Worm (Caenorhabditis elegans) whole organism, young adult: ENCODE results near the gene ztf-29.
A peak's percentile ranks its signal among the peaks of the same experiment; 100 is the strongest.

Source experiments
- B0261.1 ChIP-seq: sonication (generic microtip); optimal IDR thresholded peaks from 2 replicates; lab custom pipeline; 2016; ENCODE audit warnings: mild to moderate bottlenecking, missing genetic modification characterization, moderate library complexity, missing compliant biosample characterization
- C06A6.2 ChIP-seq: fragments of 200-800 bp; sonication (Bioruptor generic); conservative IDR thresholded peaks from 2 replicates; pipeline ENCODE4 v1.3.6; 2022; ENCODE audit warnings: missing genetic modification characterization, missing compliant biosample characterization
- D2030.7 ChIP-seq: fragments of 200-800 bp; sonication (Bioruptor generic); IDR thresholded peaks from 2 replicates; pipeline ENCODE4 v1.3.6; 2022; ENCODE audit warnings: missing genetic modification reagents, missing genetic modification characterization, missing compliant biosample characterization
- F33H1.4 ChIP-seq: fragments of 200-800 bp; sonication (Bioruptor generic); IDR thresholded peaks from 2 replicates; pipeline ENCODE4 v1.3.6; 2022; ENCODE audit warnings: missing genetic modification reagents, missing genetic modification characterization, missing compliant biosample characterization
- F57A8.1 ChIP-seq: fragments of 200-800 bp; sonication (Bioruptor generic); optimal IDR thresholded peaks from 2 replicates; lab custom pipeline; 2018; ENCODE audit warnings: mild to moderate bottlenecking, missing genetic modification characterization, moderate library complexity, missing compliant biosample characterization
- K12H6.12 ChIP-seq: fragments of 200-800 bp; sonication (Bioruptor generic); optimal IDR thresholded peaks from 2 replicates; lab custom pipeline; 2018; ENCODE audit warnings: mild to moderate bottlenecking, missing genetic modification characterization, missing compliant biosample characterization
- T07F8.4 ChIP-seq: sonication (generic microtip); optimal IDR thresholded peaks from 2 replicates; lab custom pipeline; 2016; ENCODE audit warnings: mild to moderate bottlenecking, missing genetic modification characterization, moderate library complexity, missing compliant biosample characterization
- Y53G8AR.9 ChIP-seq: fragments of 200-800 bp; sonication (Bioruptor generic); conservative IDR thresholded peaks from 2 replicates; pipeline ENCODE4 v1.3.6; 2022; ENCODE audit warnings: missing genetic modification reagents, missing genetic modification characterization, missing compliant biosample characterization
- Y79H2A.3 ChIP-seq: fragments of 200-800 bp; sonication (Bioruptor generic); conservative IDR thresholded peaks from 2 replicates; pipeline ENCODE4 v1.3.6; 2022; ENCODE audit warnings: missing genetic modification reagents, missing genetic modification characterization, missing compliant biosample characterization
- ama-1 ChIP-seq, 3 experiments: fragments of 150-350 bp in 1 of 3; sonication (generic microtip) in 2 of 3; optimal IDR thresholded peaks; 2 replicates each; lab custom pipeline; 2014 to 2018; ENCODE audit warnings: missing biosample characterization in 2 of 3, missing genetic modification characterization in 2 of 3, missing genetic modification reagents in 2 of 3
- athp-1 ChIP-seq: sonication (generic microtip); optimal IDR thresholded peaks from 2 replicates; lab custom pipeline; 2017; ENCODE audit warnings: mild to moderate bottlenecking, missing genetic modification characterization, missing compliant biosample characterization
- attf-5 ChIP-seq: fragments of 200-800 bp; sonication (Bioruptor generic); optimal IDR thresholded peaks from 2 replicates; lab custom pipeline; 2018; ENCODE audit warnings: mild to moderate bottlenecking, missing genetic modification characterization, missing compliant biosample characterization
- ceh-100 ChIP-seq: fragments of 200-800 bp; sonication (Bioruptor generic); IDR thresholded peaks from 2 replicates; pipeline ENCODE4 v1.3.6; 2022; ENCODE audit warnings: missing genetic modification reagents, missing genetic modification characterization, missing compliant biosample characterization
- ceh-79 ChIP-seq: sonication (generic microtip); optimal IDR thresholded peaks from 2 replicates; lab custom pipeline; 2017; ENCODE audit warnings: mild to moderate bottlenecking, missing genetic modification characterization, missing compliant biosample characterization
- ceh-91 ChIP-seq: fragments of 200-800 bp; sonication (Bioruptor generic); IDR thresholded peaks from 2 replicates; pipeline ENCODE4 v1.3.6; 2022; ENCODE audit warnings: missing genetic modification reagents, missing genetic modification characterization, missing compliant biosample characterization
- dox-1 ChIP-seq: fragments of 200-800 bp; sonication (Bioruptor generic); IDR thresholded peaks from 2 replicates; pipeline ENCODE4 v1.3.6; 2022; ENCODE audit warnings: missing genetic modification reagents, missing genetic modification characterization, missing compliant biosample characterization
- dpff-1 ChIP-seq: sonication (generic microtip); optimal IDR thresholded peaks from 2 replicates; lab custom pipeline; 2017; ENCODE audit warnings: mild to moderate bottlenecking, missing genetic modification characterization, missing compliant biosample characterization
- egl-18 ChIP-seq: fragments of 200-800 bp; sonication (Bioruptor generic); IDR thresholded peaks from 2 replicates; pipeline ENCODE4 v1.3.6; 2022; ENCODE audit warnings: missing genetic modification reagents, missing genetic modification characterization, missing compliant biosample characterization
- egrh-3 ChIP-seq: fragments of 200-800 bp; sonication (Bioruptor generic); IDR thresholded peaks from 2 replicates; pipeline ENCODE4 v1.3.6; 2022; ENCODE audit warnings: missing genetic modification reagents, missing genetic modification characterization, missing compliant biosample characterization
- ekl-4 ChIP-seq: fragments of 200-800 bp; sonication (Bioruptor generic); IDR thresholded peaks from 2 replicates; pipeline ENCODE4 v1.3.6; 2022; ENCODE audit warnings: missing genetic modification reagents, missing genetic modification characterization, missing compliant biosample characterization
- him-1 ChIP-seq: sonication (generic microtip); optimal IDR thresholded peaks from 2 replicates; lab custom pipeline; 2016; ENCODE audit warnings: missing genotype, missing genetic modification reagents, missing genetic modification characterization, missing compliant biosample characterization
- hsf-1 ChIP-seq: fragments of 200-800 bp; sonication (Bioruptor generic); IDR thresholded peaks from 2 replicates; pipeline ENCODE4 v1.3.6; 2022; ENCODE audit warnings: missing genetic modification reagents, missing genetic modification characterization, missing compliant biosample characterization
- lin-26 ChIP-seq: fragments of 200-800 bp; sonication (Bioruptor generic); IDR thresholded peaks from 2 replicates; pipeline ENCODE4 v1.3.6; 2022; ENCODE audit warnings: missing genetic modification reagents, missing genetic modification characterization, missing compliant biosample characterization
- lin-54 ChIP-seq: fragments of 200-800 bp; sonication (Bioruptor generic); optimal IDR thresholded peaks from 2 replicates; lab custom pipeline; 2018; ENCODE audit warnings: mild to moderate bottlenecking, missing genetic modification characterization, missing compliant biosample characterization
- madf-10 ChIP-seq: sonication (generic microtip); optimal IDR thresholded peaks from 2 replicates; lab custom pipeline; 2016; ENCODE audit warnings: mild to moderate bottlenecking, missing genetic modification characterization, missing compliant biosample characterization
- madf-6 ChIP-seq: fragments of 200-800 bp; sonication (Bioruptor generic); IDR thresholded peaks from 2 replicates; pipeline ENCODE4 v1.3.6; 2022; ENCODE audit warnings: missing genetic modification reagents, missing genetic modification characterization, missing compliant biosample characterization
- madf-8 ChIP-seq: fragments of 200-800 bp; sonication (Bioruptor generic); conservative IDR thresholded peaks from 2 replicates; pipeline ENCODE4 v1.3.6; 2022; ENCODE audit warnings: missing genetic modification reagents, missing genetic modification characterization, missing compliant biosample characterization
- mcd-1 ChIP-seq: fragments of 200-800 bp; sonication (Bioruptor generic); IDR thresholded peaks from 2 replicates; pipeline ENCODE4 v1.3.6; 2022; ENCODE audit warnings: missing genetic modification reagents, missing genetic modification characterization, missing compliant biosample characterization
- mxl-1 ChIP-seq: sonication (generic microtip); optimal IDR thresholded peaks from 2 replicates; lab custom pipeline; 2016; ENCODE audit warnings: missing genetic modification characterization, missing compliant biosample characterization
- nfya-2 ChIP-seq: fragments of 200-800 bp; sonication (Bioruptor generic); IDR thresholded peaks from 2 replicates; pipeline ENCODE4 v1.3.6; 2022; ENCODE audit warnings: missing genetic modification reagents, missing genetic modification characterization, missing compliant biosample characterization
- nfyb-1 ChIP-seq: fragments of 200-800 bp; sonication (Bioruptor generic); IDR thresholded peaks from 2 replicates; pipeline ENCODE4 v1.3.6; 2022; ENCODE audit warnings: missing genetic modification reagents, missing genetic modification characterization, missing compliant biosample characterization
- nhr-27 ChIP-seq: fragments of 200-800 bp; sonication (Bioruptor generic); optimal IDR thresholded peaks from 2 replicates; lab custom pipeline; 2018; ENCODE audit warnings: mild to moderate bottlenecking, missing genetic modification characterization, moderate library complexity, missing compliant biosample characterization
- nhr-80 ChIP-seq: sonication (generic microtip); optimal IDR thresholded peaks from 2 replicates; lab custom pipeline; 2016; ENCODE audit warnings: missing genetic modification characterization, missing compliant biosample characterization
- sptf-2 ChIP-seq: fragments of 200-800 bp; sonication (Bioruptor generic); optimal IDR thresholded peaks from 2 replicates; lab custom pipeline; 2018; ENCODE audit warnings: mild to moderate bottlenecking, missing genetic modification characterization, missing compliant biosample characterization
- tbx-9 ChIP-seq: sonication (generic microtip); optimal IDR thresholded peaks from 2 replicates; lab custom pipeline; 2016; ENCODE audit warnings: borderline replicate concordance, missing genetic modification characterization, inconsistent platforms, missing compliant biosample characterization
- zfh-2 ChIP-seq: fragments of 200-800 bp; sonication (Bioruptor generic); conservative IDR thresholded peaks from 2 replicates; pipeline ENCODE4 v1.3.6; 2022; ENCODE audit warnings: missing genetic modification reagents, missing genetic modification characterization, missing compliant biosample characterization
- ztf-18 ChIP-seq: sonication (generic microtip); optimal IDR thresholded peaks from 2 replicates; lab custom pipeline; 2016; ENCODE audit warnings: missing genotype, mild to moderate bottlenecking, missing genetic modification characterization, missing compliant biosample characterization
- ztf-3 ChIP-seq: fragments of 200-800 bp; sonication (Bioruptor generic); optimal IDR thresholded peaks from 2 replicates; lab custom pipeline; 2018; ENCODE audit warnings: mild to moderate bottlenecking, missing genetic modification characterization, missing compliant biosample characterization

ztf-29 gene

ce11 chrIII:11534624-11535079, 26.3 kb upstream of the ztf-29 start, which contains the start of gene nrps-1 (continued):
- TF ChIP-seq madf-8 (GFP tag; lab: Robert Waterston, UW): 0 out of 2 replicates have a peak, but pooled peaks have one; percentile 16
- peak; percentile 74 for TF ChIP-seq F33H1.4 (GFP tag; lab: Robert Waterston, UW)
- TF ChIP-seq Y79H2A.3: no peak
- TF ChIP-seq tbx-9 (tag; lab: Kevin White, UChicago): no peak
- TF ChIP-seq F57A8.1 (GFP tag; lab: Kevin White, UChicago): no peak
- no peak for TF ChIP-seq K12H6.12 (tag; lab: Kevin White, UChicago)
- TF ChIP-seq ceh-100: no peak

ce11 chrIII:11535453-11535852, 25.5 kb upstream of the ztf-29 start:
- TF ChIP-seq zfh-2 (GFP tag; lab: Robert Waterston, UW): no peak

DNA sequence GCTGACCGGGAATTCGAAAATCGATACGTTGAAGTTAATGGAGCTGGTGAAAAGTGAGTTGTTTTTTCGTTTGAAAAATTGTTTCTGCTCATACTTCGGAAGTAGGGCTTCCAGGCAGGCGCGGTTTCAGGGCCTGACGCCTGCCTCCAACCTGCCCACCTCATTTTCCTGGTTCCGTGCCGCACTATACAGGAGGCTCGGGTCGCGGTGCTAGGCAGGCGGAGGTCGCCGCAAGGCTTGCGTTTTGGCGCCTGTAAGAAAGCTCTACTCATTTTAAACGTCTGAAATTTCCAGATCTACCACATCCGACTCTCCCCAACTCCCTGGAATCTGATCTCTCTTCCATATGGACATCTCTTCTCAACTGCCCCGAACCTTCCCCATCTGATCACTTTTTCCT, 16.0 kb upstream of the ztf-29 start:
- TF ChIP-seq zfh-2 (GFP tag; lab: Robert Waterston, UW) (peak; percentile 74; the same call in 1 of the 2 replicates), egrh-3 (GFP tag; lab: Robert Waterston, UW) (peak; percentile 48; the same call in 1 of the 2 replicates), hsf-1 (GFP tag; lab: Robert Waterston, UW) (no peak)

- TF ChIP-seq nhr-27 (tag; lab: Kevin White, UChicago): no peak
- peak; percentile 29 for TF ChIP-seq nhr-80 (tag; lab: Kevin White, UChicago)
These were observed 12.9 kb upstream of the ztf-29 start, which contains the start of gene Y66D12A.13 for ce11 chrIII:11548070-11548469. Gene Y66D12A.13 (plus strand): TSS chrIII:11548370.

DNA sequence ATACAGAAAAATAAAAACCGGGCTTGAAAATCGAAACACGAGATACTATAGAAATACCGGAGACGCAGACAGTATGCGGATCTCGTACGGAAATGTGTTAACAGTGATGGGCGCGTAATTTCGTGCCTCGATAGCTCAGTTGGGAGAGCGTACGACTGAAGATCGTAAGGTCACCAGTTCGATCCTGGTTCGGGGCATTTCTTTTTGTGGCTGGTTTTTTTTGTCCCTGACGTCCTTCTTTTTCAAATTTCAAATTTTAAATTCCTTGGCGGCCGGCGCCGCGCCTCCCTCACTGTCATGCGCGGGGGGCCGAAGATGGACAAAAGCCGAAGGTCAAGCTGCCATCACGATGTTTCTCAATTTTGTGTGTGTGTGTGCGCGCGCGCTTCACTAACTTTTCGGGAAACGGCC, 6.2 kb upstream of the ztf-29 start:
- TF ChIP-seq madf-10: peak; percentile 9
- TF ChIP-seq nfyb-1 (GFP tag; lab: Robert Waterston, UW): peak; percentile 52; the same call in 1 of the 2 replicates
- TF ChIP-seq F57A8.1 (GFP tag; lab: Kevin White, UChicago): no peak
- TF ChIP-seq ceh-100: 0 out of 2 replicates have a peak, but pooled peaks have one; percentile 50
- peak; percentile 43; the same call in 1 of the 2 replicates for TF ChIP-seq C06A6.2
- TF ChIP-seq madf-6 (GFP tag; lab: Robert Waterston, UW): peak; percentile 54; the same call in 1 of the 2 replicates
- TF ChIP-seq nfya-2 (GFP tag; lab: Robert Waterston, UW): no peak
- TF ChIP-seq D2030.7: peak; percentile 61
- TF ChIP-seq dox-1 (GFP tag; lab: Robert Waterston, UW): peak; percentile 62
- 0 out of 2 replicates have a peak, but pooled peaks have one; percentile 14 for TF ChIP-seq F33H1.4 (GFP tag; lab: Robert Waterston, UW)
- peak; percentile 67 for TF ChIP-seq Y53G8AR.9 (GFP tag; lab: Robert Waterston, UW)
- peak; percentile 80 for TF ChIP-seq B0261.1
- no peak for TF ChIP-seq ceh-79
- no peak for TF ChIP-seq ama-1 (optimal IDR thresholded peaks at IDR 0.05; lab: Kevin White, UChicago)
- peak in 1 of 2 experiments; percentile 51 for TF ChIP-seq ama-1 (GFP tag; optimal IDR thresholded peaks at IDR 0.05; lab: Kevin White, UChicago)
- TF ChIP-seq nhr-80 (tag; lab: Kevin White, UChicago): peak; percentile 10
- peak; percentile 11 for TF ChIP-seq T07F8.4 (tag; lab: Kevin White, UChicago)
- TF ChIP-seq Y79H2A.3: no peak
- no peak for TF ChIP-seq sptf-2
- 0 out of 2 replicates have a peak, but pooled peaks have one; percentile 43 for TF ChIP-seq egl-18 (GFP tag; lab: Robert Waterston, UW)
- peak; percentile 82 for TF ChIP-seq him-1 (tag; lab: Kevin White, UChicago)
- TF ChIP-seq ztf-3 (GFP tag; lab: Kevin White, UChicago): no peak
- TF ChIP-seq ekl-4 (GFP tag; lab: Robert Waterston, UW): no peak
- peak; percentile 79; the same call in 1 of the 2 replicates for TF ChIP-seq lin-26
- no peak for TF ChIP-seq dpff-1
- TF ChIP-seq mcd-1 (GFP tag; lab: Robert Waterston, UW): peak; percentile 59
- peak; percentile 0 for TF ChIP-seq lin-54 (GFP tag; lab: Kevin White, UChicago)
- TF ChIP-seq ztf-18 (tag; lab: Kevin White, UChicago): peak; percentile 58
- no peak for TF ChIP-seq athp-1
- peak; percentile 6 for TF ChIP-seq attf-5 (GFP tag; lab: Kevin White, UChicago)
- TF ChIP-seq mxl-1 (tag; lab: Kevin White, UChicago): peak; percentile 35
- TF ChIP-seq zfh-2 (GFP tag; lab: Robert Waterston, UW): peak; percentile 45; the same call in 1 of the 2 replicates
- TF ChIP-seq egrh-3 (GFP tag; lab: Robert Waterston, UW): 0 out of 2 replicates have a peak, but pooled peaks have one; percentile 6
- no peak for TF ChIP-seq ceh-91 (GFP tag; lab: Robert Waterston, UW)
